Worm (Caenorhabditis elegans) whole organism, young adult: ENCODE data around the gene F16B4.2.
A peak's percentile ranks its signal among the peaks of the same experiment; 100 is the strongest.

ENCODE experiments used
- B0035.1 ChIP-seq: sonication (generic microtip); optimal IDR thresholded peaks from 2 replicates; lab custom pipeline; 2016; ENCODE audit warnings: missing genetic modification characterization, mild to moderate bottlenecking, missing compliant biosample characterization, missing genotype, missing genetic modification reagents
- F10E7.11 ChIP-seq: sonication (generic microtip); optimal IDR thresholded peaks from 2 replicates; lab custom pipeline; 2017; ENCODE audit warnings: mild to moderate bottlenecking, missing genetic modification characterization, moderate library complexity, missing compliant biosample characterization
- F39B2.1 ChIP-seq: fragments of 200-800 bp; sonication (Bioruptor generic); IDR thresholded peaks from 2 replicates; pipeline ENCODE4 v1.3.6; 2022; ENCODE audit warnings: missing genetic modification reagents, missing genetic modification characterization, missing compliant biosample characterization
- F49E8.2 ChIP-seq: sonication (generic microtip); optimal IDR thresholded peaks from 3 replicates; lab custom pipeline; 2017; ENCODE audit warnings: missing genetic modification characterization, mild to moderate bottlenecking, missing compliant biosample characterization, antibody characterized with exemption, moderate library complexity; ENCODE audit not compliant: insufficient read depth
- F52B5.7 ChIP-seq: sonication (generic microtip); optimal IDR thresholded peaks from 2 replicates; lab custom pipeline; 2016; ENCODE audit warnings: mild to moderate bottlenecking, missing genetic modification characterization, missing compliant biosample characterization
- F55B11.4 ChIP-seq: sonication (generic microtip); optimal IDR thresholded peaks from 2 replicates; lab custom pipeline; 2016; ENCODE audit warnings: missing compliant biosample characterization, missing genetic modification characterization, borderline replicate concordance; ENCODE audit not compliant: insufficient read depth
- K12H6.12 ChIP-seq: fragments of 200-800 bp; sonication (Bioruptor generic); optimal IDR thresholded peaks from 2 replicates; lab custom pipeline; 2018; ENCODE audit warnings: mild to moderate bottlenecking, missing genetic modification characterization, missing compliant biosample characterization
- Y53G8AR.9 ChIP-seq: fragments of 200-800 bp; sonication (Bioruptor generic); conservative IDR thresholded peaks from 2 replicates; pipeline ENCODE4 v1.3.6; 2022; ENCODE audit warnings: missing genetic modification reagents, missing genetic modification characterization, missing compliant biosample characterization
- Y56A3A.18 ChIP-seq: fragments of 200-800 bp; sonication (Bioruptor generic); IDR thresholded peaks from 2 replicates; pipeline ENCODE4 v1.3.6; 2022; ENCODE audit warnings: missing genetic modification reagents, missing genetic modification characterization, missing compliant biosample characterization
- akir-1 ChIP-seq: fragments of 200-800 bp; sonication (Bioruptor generic); optimal IDR thresholded peaks from 2 replicates; lab custom pipeline; 2018; ENCODE audit warnings: mild to moderate bottlenecking, missing genetic modification characterization, moderate library complexity, missing compliant biosample characterization
- aptf-2 ChIP-seq: fragments of 200-800 bp; sonication (Bioruptor generic); conservative IDR thresholded peaks from 2 replicates; pipeline ENCODE4 v1.3.6; 2022; ENCODE audit warnings: missing genetic modification reagents, missing genetic modification characterization, missing compliant biosample characterization
- bed-1 ChIP-seq: fragments of 200-800 bp; sonication (Bioruptor generic); IDR thresholded peaks from 2 replicates; pipeline ENCODE4 v1.3.6; 2022; ENCODE audit warnings: missing genetic modification reagents, missing genetic modification characterization, missing compliant biosample characterization
- ccch-3 ChIP-seq: fragments of 200-800 bp; sonication (Bioruptor generic); optimal IDR thresholded peaks from 2 replicates; lab custom pipeline; 2018; ENCODE audit warnings: mild to moderate bottlenecking, missing genetic modification characterization, missing compliant biosample characterization
- ceh-100 ChIP-seq: fragments of 200-800 bp; sonication (Bioruptor generic); IDR thresholded peaks from 2 replicates; pipeline ENCODE4 v1.3.6; 2022; ENCODE audit warnings: missing genetic modification reagents, missing genetic modification characterization, missing compliant biosample characterization
- ceh-27 ChIP-seq: fragments of 200-800 bp; sonication (Bioruptor generic); optimal IDR thresholded peaks from 2 replicates; lab custom pipeline; 2018; ENCODE audit warnings: mild to moderate bottlenecking, missing genetic modification characterization, moderate library complexity, missing compliant biosample characterization
- ceh-40 ChIP-seq: fragments of 200-800 bp; sonication (Bioruptor generic); IDR thresholded peaks from 2 replicates; pipeline ENCODE4 v1.3.6; 2022; ENCODE audit warnings: missing genetic modification characterization, missing compliant biosample characterization
- ceh-91 ChIP-seq: fragments of 200-800 bp; sonication (Bioruptor generic); IDR thresholded peaks from 2 replicates; pipeline ENCODE4 v1.3.6; 2022; ENCODE audit warnings: missing genetic modification reagents, missing genetic modification characterization, missing compliant biosample characterization
- dox-1 ChIP-seq: fragments of 200-800 bp; sonication (Bioruptor generic); IDR thresholded peaks from 2 replicates; pipeline ENCODE4 v1.3.6; 2022; ENCODE audit warnings: missing genetic modification reagents, missing genetic modification characterization, missing compliant biosample characterization
- dpff-1 ChIP-seq: sonication (generic microtip); optimal IDR thresholded peaks from 2 replicates; lab custom pipeline; 2017; ENCODE audit warnings: mild to moderate bottlenecking, missing genetic modification characterization, missing compliant biosample characterization
- dpl-1 ChIP-seq: fragments of 150-350 bp; optimal IDR thresholded peaks from 2 replicates; lab custom pipeline; 2014; ENCODE audit warnings: missing biosample characterization, missing genetic modification reagents, missing genetic modification characterization
- egl-18 ChIP-seq: fragments of 200-800 bp; sonication (Bioruptor generic); IDR thresholded peaks from 2 replicates; pipeline ENCODE4 v1.3.6; 2022; ENCODE audit warnings: missing genetic modification reagents, missing genetic modification characterization, missing compliant biosample characterization
- ets-4 ChIP-seq: fragments of 200-800 bp; sonication (Bioruptor generic); optimal IDR thresholded peaks from 2 replicates; lab custom pipeline; 2018; ENCODE audit warnings: mild to moderate bottlenecking, missing genetic modification characterization, missing compliant biosample characterization
- fkh-3 ChIP-seq: sonication (generic microtip); optimal IDR thresholded peaks from 2 replicates; lab custom pipeline; 2016; ENCODE audit warnings: mild to moderate bottlenecking, missing genetic modification characterization, missing compliant biosample characterization
- hmg-20 ChIP-seq: fragments of 200-800 bp; sonication (Bioruptor generic); IDR thresholded peaks from 2 replicates; pipeline ENCODE4 v1.3.6; 2022; ENCODE audit warnings: missing genetic modification reagents, missing genetic modification characterization, missing compliant biosample characterization
- lag-1 ChIP-seq: fragments of 200-800 bp; sonication (Bioruptor generic); IDR thresholded peaks from 2 replicates; pipeline ENCODE4 v1.3.6; 2022; ENCODE audit warnings: missing genetic modification reagents, missing genetic modification characterization, missing compliant biosample characterization
- lin-26 ChIP-seq: fragments of 200-800 bp; sonication (Bioruptor generic); IDR thresholded peaks from 2 replicates; pipeline ENCODE4 v1.3.6; 2022; ENCODE audit warnings: missing genetic modification reagents, missing genetic modification characterization, missing compliant biosample characterization
- lin-40 ChIP-seq: sonication (generic microtip); optimal IDR thresholded peaks from 2 replicates; lab custom pipeline; 2016; ENCODE audit warnings: missing genetic modification characterization, mild to moderate bottlenecking, missing compliant biosample characterization, missing genotype, missing genetic modification reagents
- lsy-27 ChIP-seq: sonication (generic microtip); optimal IDR thresholded peaks from 2 replicates; lab custom pipeline; 2017; ENCODE audit warnings: missing genetic modification characterization, mild to moderate bottlenecking, missing compliant biosample characterization, antibody characterized with exemption, missing genotype, borderline replicate concordance; ENCODE audit not compliant: insufficient read depth
- madf-10 ChIP-seq: sonication (generic microtip); optimal IDR thresholded peaks from 2 replicates; lab custom pipeline; 2016; ENCODE audit warnings: mild to moderate bottlenecking, missing genetic modification characterization, missing compliant biosample characterization
- mcd-1 ChIP-seq: fragments of 200-800 bp; sonication (Bioruptor generic); IDR thresholded peaks from 2 replicates; pipeline ENCODE4 v1.3.6; 2022; ENCODE audit warnings: missing genetic modification reagents, missing genetic modification characterization, missing compliant biosample characterization
- nfyb-1 ChIP-seq: fragments of 200-800 bp; sonication (Bioruptor generic); IDR thresholded peaks from 2 replicates; pipeline ENCODE4 v1.3.6; 2022; ENCODE audit warnings: missing genetic modification reagents, missing genetic modification characterization, missing compliant biosample characterization
- pha-4 ChIP-seq: fragments of 150-350 bp; sonication (generic microtip); optimal IDR thresholded peaks from 2 replicates; lab custom pipeline; 2014; ENCODE audit warnings: missing biosample characterization, missing genetic modification reagents, missing genetic modification characterization
- rpc-1 ChIP-seq, 2 experiments: fragments of 150-350 bp in 1 of 2; sonication (generic microtip) in 1 of 2; optimal IDR thresholded peaks; 2 replicates each; lab custom pipeline; 2014 to 2018; ENCODE audit warnings: missing biosample characterization in 1 of 2, missing genetic modification characterization in 1 of 2, missing genetic modification reagents in 1 of 2, missing genotype in 1 of 2
- sdz-38 ChIP-seq: sonication (generic microtip); optimal IDR thresholded peaks from 2 replicates; lab custom pipeline; 2016; ENCODE audit warnings: missing genotype, missing genetic modification characterization, missing compliant biosample characterization
- snpc-3.4 ChIP-seq: sonication (generic microtip); optimal IDR thresholded peaks from 2 replicates; lab custom pipeline; 2017; ENCODE audit warnings: missing genetic modification characterization, mild to moderate bottlenecking, missing compliant biosample characterization, antibody characterized with exemption, moderate library complexity, missing genotype, missing genetic modification reagents
- snpc-4 ChIP-seq, 5 experiments: fragments of 150-350 bp in 1 of 5; sonication (generic microtip) in 4 of 5; optimal IDR thresholded peaks; 2 replicates each; lab custom pipeline; 2014 to 2018; ENCODE audit warnings: missing genetic modification characterization in 5 of 5, missing biosample characterization in 3 of 5, antibody characterized with exemption in 2 of 5, mild to moderate bottlenecking in 2 of 5, missing compliant biosample characterization in 2 of 5, missing genotype in 2 of 5, moderate library complexity in 2 of 5, missing genetic modification reagents in 1 of 5
- tbp1 ChIP-seq: fragments of 200-800 bp; sonication (Bioruptor generic); optimal IDR thresholded peaks from 2 replicates; lab custom pipeline; 2018; ENCODE audit warnings: mild to moderate bottlenecking, missing genetic modification characterization, missing compliant biosample characterization
- tlf-1 ChIP-seq: fragments of 200-800 bp; sonication (Bioruptor generic); optimal IDR thresholded peaks from 2 replicates; lab custom pipeline; 2018; ENCODE audit warnings: mild to moderate bottlenecking, missing genetic modification characterization, missing compliant biosample characterization
- ztf-26 ChIP-seq: sonication (generic microtip); optimal IDR thresholded peaks from 2 replicates; lab custom pipeline; 2017; ENCODE audit warnings: missing genetic modification characterization, missing compliant biosample characterization
- ztf-28 ChIP-seq: fragments of 200-800 bp; sonication (Bioruptor generic); IDR thresholded peaks from 2 replicates; pipeline ENCODE4 v1.3.6; 2022; ENCODE audit warnings: missing genetic modification reagents, missing genetic modification characterization, missing compliant biosample characterization

The F16B4.2 gene

ce11 chrV:1627269-1627668, 26.4 kb downstream of the F16B4.2 start:
- TF ChIP-seq ceh-40 (no peak), lin-26 (GFP tag; lab: Robert Waterston, UW) (peak; percentile 40; the same call in 1 of the 2 replicates), lin-40 (peak; percentile 22), sdz-38 (tag; lab: Kevin White, UChicago) (no peak), ztf-28 (no peak), ztf-26 (tag; lab: Kevin White, UChicago) (no peak), Y53G8AR.9 (GFP tag; lab: Robert Waterston, UW) (0 out of 2 replicates have a peak, but pooled peaks have one; percentile 25)
- TF ChIP-seq, all 124 proteins: peak for 3

DNA sequence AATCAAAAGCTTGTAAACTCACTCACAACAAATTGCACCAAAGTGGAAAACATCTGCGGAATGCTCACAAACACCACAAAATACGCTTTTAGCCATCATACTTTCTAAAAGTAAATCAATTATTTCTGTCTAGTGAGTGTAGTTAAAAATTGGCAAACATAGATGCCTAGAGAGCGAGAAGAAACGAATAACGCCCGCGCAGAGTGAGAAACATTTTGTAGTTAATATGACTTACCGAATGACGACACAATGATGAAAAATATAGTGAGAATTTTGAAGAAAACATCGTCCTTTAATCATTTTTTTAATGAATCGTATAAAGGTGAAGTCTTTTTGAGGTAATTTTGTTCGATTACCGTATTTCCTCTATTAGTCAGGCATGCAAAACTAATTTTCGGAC, 28.5 kb downstream of the F16B4.2 start, which contains the start of gene nhr-238:
Gene nhr-238 (minus strand): TSS at position 104 of the 400 bp plus-strand sequence.
- no peak for TF ChIP-seq egl-18 (GFP tag; lab: Robert Waterston, UW)
- TF ChIP-seq K12H6.12 (tag; lab: Kevin White, UChicago) = no peak

- TF ChIP-seq rpc-1 (optimal IDR thresholded peaks at IDR 0.05; lab: Kevin White, UChicago) (no peak), rpc-1 (tag; optimal IDR thresholded peaks at IDR 0.05; lab: Kevin White, UChicago) (no peak), ceh-100 (GFP tag; lab: Robert Waterston, UW) (no peak), tbp1 (GFP tag; lab: Kevin White, UChicago) (no peak), mcd-1 (GFP tag; lab: Robert Waterston, UW) (no peak), B0035.1 (no peak), hmg-20 (GFP tag; lab: Robert Waterston, UW) (no peak), lsy-27 (tag; lab: Kevin White, UChicago) (no peak), akir-1 (GFP tag; lab: Kevin White, UChicago) (no peak), F52B5.7 (tag; lab: Kevin White, UChicago) (no peak), F55B11.4 (no peak), tlf-1 (GFP tag; lab: Kevin White, UChicago) (no peak), ceh-91 (no peak), lag-1 (GFP tag; lab: Robert Waterston, UW) (no peak), F49E8.2 (no peak), ets-4 (no peak), fkh-3 (tag; lab: Kevin White, UChicago) (no peak), nfyb-1 (GFP tag; lab: Robert Waterston, UW) (no peak), bed-1 (GFP tag; lab: Robert Waterston, UW) (no peak)
These were observed 30.3 kb downstream of the F16B4.2 start, which contains the start of gene Y46H3D.8 for ce11 chrV:1631148-1631547. Y46H3D.8 (minus strand) TSS chrV:1631248.

ce11 chrV:1631717-1632116, 30.9 kb downstream of the F16B4.2 start, which contains the start of gene irld-17:
irld-17 (plus strand) TSS chrV:1632017.
- no peak for TF ChIP-seq fkh-3 (tag; lab: Kevin White, UChicago)
- no peak for TF ChIP-seq F10E7.11 (tag; lab: Kevin White, UChicago)
- no peak for TF ChIP-seq dpff-1
- no peak for TF ChIP-seq Y56A3A.18 (GFP tag; lab: Robert Waterston, UW)
- no peak for TF ChIP-seq aptf-2 (GFP tag; lab: Robert Waterston, UW)
- TF ChIP-seq snpc-4 (GFP tag; optimal IDR thresholded peaks at IDR 0.05; lab: Kevin White, UChicago) = no peak
- TF ChIP-seq snpc-4 (tag; optimal IDR thresholded peaks at IDR 0.05; lab: Kevin White, UChicago) = no peak
- TF ChIP-seq ccch-3 (GFP tag; lab: Kevin White, UChicago) = no peak
- no peak for TF ChIP-seq F39B2.1 (GFP tag; lab: Robert Waterston, UW)
- no peak for TF ChIP-seq madf-10
- no peak for TF ChIP-seq dox-1 (GFP tag; lab: Robert Waterston, UW)
- no peak for TF ChIP-seq pha-4 (tag; lab: Kevin White, UChicago)
- no peak for TF ChIP-seq bed-1 (GFP tag; lab: Robert Waterston, UW)
- TF ChIP-seq snpc-3.4 = no peak
- no peak for TF ChIP-seq ceh-27 (GFP tag; lab: Kevin White, UChicago)
- TF ChIP-seq dpl-1 (GFP tag; lab: Kevin White, UChicago) = no peak
